Worm (Caenorhabditis elegans) whole organism, L3 larva: Measurements from ENCODE around the gene Y10G11A.1.
A peak's percentile ranks its signal among the peaks of the same experiment; 100 is the strongest.

Experiments used
- ZK546.5 ChIP-seq: sonication (generic microtip); optimal IDR thresholded peaks from 2 replicates; lab custom pipeline; 2017; ENCODE audit warnings: missing biosample characterization, missing genetic modification characterization
- aly-2 ChIP-seq: fragments of 150-350 bp; optimal IDR thresholded peaks from 2 replicates; lab custom pipeline; 2014; ENCODE audit warnings: missing biosample characterization, missing genetic modification characterization
- ama-1 ChIP-seq: fragments of 150-350 bp; optimal IDR thresholded peaks from 2 replicates; lab custom pipeline; 2018
- ceh-28 ChIP-seq: fragments of 150-350 bp; optimal IDR thresholded peaks from 2 replicates; lab custom pipeline; 2014; ENCODE audit warnings: missing biosample characterization, missing genetic modification reagents, missing genetic modification characterization
- ceh-82 ChIP-seq: fragments of 150-350 bp; optimal IDR thresholded peaks from 2 replicates; lab custom pipeline; 2014; ENCODE audit warnings: missing biosample characterization, missing genetic modification characterization
- egl-5 ChIP-seq: fragments of 150-350 bp; optimal IDR thresholded peaks from 2 replicates; lab custom pipeline; 2017; ENCODE audit warnings: missing biosample characterization, missing genetic modification reagents, missing genetic modification characterization, inconsistent platforms
- elt-1 ChIP-seq: fragments of 150-350 bp; optimal IDR thresholded peaks from 2 replicates; lab custom pipeline; 2014; ENCODE audit warnings: missing biosample characterization, missing genetic modification characterization
- elt-2 ChIP-seq: sonication (generic microtip); optimal IDR thresholded peaks from 2 replicates; lab custom pipeline; 2016; ENCODE audit warnings: missing genetic modification reagents, mild to moderate bottlenecking, missing genetic modification characterization, missing compliant biosample characterization
- elt-3 ChIP-seq, 3 experiments: fragments of 150-350 bp in 1 of 3; sonication (generic microtip) in 2 of 3; optimal IDR thresholded peaks; 2 replicates in 2 of 3; 4 replicates in 1 of 3; lab custom pipeline; 2014 to 2017; ENCODE audit warnings: missing biosample characterization in 3 of 3, missing genetic modification characterization in 3 of 3
- fkh-10 ChIP-seq: sonication (generic microtip); optimal IDR thresholded peaks from 2 replicates; lab custom pipeline; 2017; ENCODE audit warnings: missing biosample characterization, missing genetic modification reagents, missing genetic modification characterization
- fkh-2 ChIP-seq: fragments of 150-350 bp; optimal IDR thresholded peaks from 2 replicates; lab custom pipeline; 2014; ENCODE audit warnings: missing biosample characterization, missing genetic modification reagents, missing genetic modification characterization
- fos-1 ChIP-seq: fragments of 150-350 bp; optimal IDR thresholded peaks from 2 replicates; lab custom pipeline; 2014; ENCODE audit warnings: missing biosample characterization, missing genetic modification characterization
- hmg-11 ChIP-seq: sonication (generic microtip); optimal IDR thresholded peaks from 2 replicates; lab custom pipeline; 2016; ENCODE audit warnings: missing genetic modification characterization, missing compliant biosample characterization
- lin-39 ChIP-seq: fragments of 150-350 bp; optimal IDR thresholded peaks from 2 replicates; lab custom pipeline; 2018; ENCODE audit warnings: missing biosample characterization, missing genetic modification reagents, missing genetic modification characterization
- lsy-12 ChIP-seq: sonication (generic microtip); optimal IDR thresholded peaks from 2 replicates; lab custom pipeline; 2016; ENCODE audit warnings: mild to moderate bottlenecking, missing genetic modification characterization, missing compliant biosample characterization
- nfya-1 ChIP-seq: sonication (generic microtip); optimal IDR thresholded peaks from 2 replicates; lab custom pipeline; 2017; ENCODE audit warnings: missing genetic modification characterization, mild to moderate bottlenecking, missing compliant biosample characterization, antibody characterized with exemption, moderate library complexity; ENCODE audit not compliant: insufficient read depth
- nhr-11 ChIP-seq: fragments of 150-350 bp; optimal IDR thresholded peaks from 2 replicates; lab custom pipeline; 2014; ENCODE audit warnings: missing biosample characterization, missing genetic modification characterization
- nhr-12 ChIP-seq: fragments of 150-350 bp; optimal IDR thresholded peaks from 2 replicates; lab custom pipeline; 2014; ENCODE audit warnings: missing biosample characterization, missing genetic modification characterization
- nhr-43 ChIP-seq: sonication (generic microtip); optimal IDR thresholded peaks from 2 replicates; lab custom pipeline; 2016; ENCODE audit warnings: mild to moderate bottlenecking, missing genetic modification characterization, missing compliant biosample characterization; ENCODE audit not compliant: poor library complexity, severe bottlenecking
- nhr-67 ChIP-seq: fragments of 150-350 bp; optimal IDR thresholded peaks from 2 replicates; lab custom pipeline; 2014; ENCODE audit warnings: missing biosample characterization, missing genetic modification characterization
- nhr-77 ChIP-seq: fragments of 150-350 bp; optimal IDR thresholded peaks from 2 replicates; lab custom pipeline; 2014; ENCODE audit warnings: missing biosample characterization, missing genetic modification characterization
- pha-4 ChIP-seq: fragments of 150-350 bp; optimal IDR thresholded peaks from 2 replicates; lab custom pipeline; 2014; ENCODE audit warnings: missing biosample characterization, missing genetic modification reagents, missing genetic modification characterization
- pqm-1 ChIP-seq: fragments of 150-350 bp; optimal IDR thresholded peaks from 2 replicates; lab custom pipeline; 2017; ENCODE audit warnings: missing biosample characterization, missing genetic modification characterization, inconsistent platforms
- sea-2 ChIP-seq: fragments of 150-350 bp; sonication (generic microtip); optimal IDR thresholded peaks from 4 replicates; lab custom pipeline; 2014; ENCODE audit warnings: missing biosample characterization, missing genetic modification reagents, missing genetic modification characterization
- skn-1 ChIP-seq: fragments of 150-350 bp; optimal IDR thresholded peaks from 2 replicates; lab custom pipeline; 2014; ENCODE audit warnings: missing biosample characterization, missing genetic modification characterization
- snpc-4 ChIP-seq: fragments of 150-350 bp; optimal IDR thresholded peaks from 2 replicates; lab custom pipeline; 2014; ENCODE audit warnings: missing biosample characterization, missing genetic modification characterization
- tbx-2 ChIP-seq: sonication (generic microtip); optimal IDR thresholded peaks from 2 replicates; lab custom pipeline; 2016; ENCODE audit warnings: mild to moderate bottlenecking, missing genetic modification characterization, missing compliant biosample characterization
- unc-39 ChIP-seq: sonication (generic microtip); optimal IDR thresholded peaks from 4 replicates; lab custom pipeline; 2017; ENCODE audit warnings: missing biosample characterization, missing genetic modification characterization
- unc-62 ChIP-seq: fragments of 150-350 bp; sonication (generic microtip); optimal IDR thresholded peaks from 4 replicates; lab custom pipeline; 2014; ENCODE audit warnings: missing biosample characterization, missing genetic modification reagents, missing genetic modification characterization
- zag-1 ChIP-seq: fragments of 150-350 bp; optimal IDR thresholded peaks from 2 replicates; lab custom pipeline; 2014; ENCODE audit warnings: missing biosample characterization, missing genetic modification characterization
- ztf-11 ChIP-seq: fragments of 150-350 bp; optimal IDR thresholded peaks from 2 replicates; lab custom pipeline; 2014; ENCODE audit warnings: missing biosample characterization, missing genetic modification characterization
- ztf-4 ChIP-seq: fragments of 150-350 bp; optimal IDR thresholded peaks from 2 replicates; lab custom pipeline; 2014; ENCODE audit warnings: missing biosample characterization, missing genetic modification characterization

The Y10G11A.1 gene

ce11 chrIV:16399017-16399416, 25.4 kb upstream of the Y10G11A.1 start:
- no peak for TF ChIP-seq zag-1 (tag; lab: Kevin White, UChicago)
- TF ChIP-seq elt-3 (tag; optimal IDR thresholded peaks at IDR 0.05; lab: Kevin White, UChicago) = no peak
- no peak for TF ChIP-seq fkh-2
- peak; percentile 6 for TF ChIP-seq lin-39 (tag; lab: Kevin White, UChicago)
- no peak for TF ChIP-seq fkh-10 (GFP tag; lab: Kevin White, UChicago)
- TF ChIP-seq egl-5 = no peak
- no peak for TF ChIP-seq aly-2 (tag; lab: Kevin White, UChicago)
- no peak for TF ChIP-seq sea-2 (GFP tag; lab: Kevin White, UChicago)
- peak; percentile 72 for TF ChIP-seq nhr-43
- TF ChIP-seq elt-2 (tag; lab: Kevin White, UChicago) = peak; percentile 10
- TF ChIP-seq ztf-11 (tag; lab: Kevin White, UChicago) = no peak
- TF ChIP-seq skn-1 (tag; lab: Kevin White, UChicago) = no peak
- peak; percentile 44 for TF ChIP-seq lsy-12
- no peak for TF ChIP-seq fos-1
- no peak for TF ChIP-seq elt-1 (tag; lab: Kevin White, UChicago)
- no peak for TF ChIP-seq ama-1 (lab: Kevin White, UChicago)
- TF ChIP-seq ztf-4 (tag; lab: Kevin White, UChicago) = no peak
- TF ChIP-seq nhr-77 = no peak
- TF ChIP-seq hmg-11 = peak; percentile 74
- TF ChIP-seq nfya-1 = peak; percentile 45
- TF ChIP-seq, all 47 proteins: peak for 6

ce11 chrIV:16399776-16400368, 24.6 kb upstream of the Y10G11A.1 start, which contains the start of gene Y65A5A.1:
Y65A5A.1 (minus strand) TSS chrIV:16399826.
- peak; percentile 7 for TF ChIP-seq elt-2 (tag; lab: Kevin White, UChicago)
- TF ChIP-seq nfya-1 = peak; percentile 12
- peak; percentile 3 for TF ChIP-seq pqm-1 (tag; lab: Kevin White, UChicago)
- no peak for TF ChIP-seq nhr-67 (tag; lab: Kevin White, UChicago)

- TF ChIP-seq nhr-43 (peak; percentile 52), elt-1 (tag; lab: Kevin White, UChicago) (peak; percentile 18), snpc-4 (tag; lab: Kevin White, UChicago) (peak; percentile 6), elt-2 (tag; lab: Kevin White, UChicago) (peak; percentile 34), pqm-1 (tag; lab: Kevin White, UChicago) (peak; percentile 23), nhr-67 (tag; lab: Kevin White, UChicago) (no peak), nfya-1 (peak; percentile 33), lsy-12 (no peak), fkh-2 (no peak), elt-3 (tag; optimal IDR thresholded peaks at IDR 0.05; lab: Kevin White, UChicago) (peak in 1 of 3 experiments; percentile 10)
Observed at ce11 chrIV:16400412-16401381, 23.7 kb upstream of the Y10G11A.1 start.

- TF ChIP-seq ceh-28 (tag; lab: Kevin White, UChicago) (no peak), pqm-1 (tag; lab: Kevin White, UChicago) (no peak), hmg-11 (no peak), elt-3 (tag; optimal IDR thresholded peaks at IDR 0.05; lab: Kevin White, UChicago) (no peak), elt-1 (tag; lab: Kevin White, UChicago) (no peak), tbx-2 (tag; lab: Kevin White, UChicago) (no peak), fkh-2 (no peak), elt-2 (tag; lab: Kevin White, UChicago) (no peak), ZK546.5 (tag; lab: Kevin White, UChicago) (no peak), snpc-4 (tag; lab: Kevin White, UChicago) (no peak), sea-2 (GFP tag; lab: Kevin White, UChicago) (no peak), lsy-12 (no peak), nhr-67 (tag; lab: Kevin White, UChicago) (no peak), nhr-12 (tag; lab: Kevin White, UChicago) (no peak), nhr-11 (tag; lab: Kevin White, UChicago) (no peak)
Observed at ce11 chrIV:16401428-16401827, 23.0 kb upstream of the Y10G11A.1 start.

- TF ChIP-seq ama-1 (lab: Kevin White, UChicago) (no peak), unc-39 (tag; lab: Kevin White, UChicago) (no peak), elt-2 (tag; lab: Kevin White, UChicago) (no peak), skn-1 (tag; lab: Kevin White, UChicago) (no peak), ceh-82 (no peak), pha-4 (no peak), fos-1 (no peak), unc-62 (GFP tag; lab: Kevin White, UChicago) (no peak)
Observed at ce11 chrIV:16403283-16403682, 21.2 kb upstream of the Y10G11A.1 start.
